Worm (Caenorhabditis elegans): Measurements from ENCODE around the gene hda-4.

DNA sequence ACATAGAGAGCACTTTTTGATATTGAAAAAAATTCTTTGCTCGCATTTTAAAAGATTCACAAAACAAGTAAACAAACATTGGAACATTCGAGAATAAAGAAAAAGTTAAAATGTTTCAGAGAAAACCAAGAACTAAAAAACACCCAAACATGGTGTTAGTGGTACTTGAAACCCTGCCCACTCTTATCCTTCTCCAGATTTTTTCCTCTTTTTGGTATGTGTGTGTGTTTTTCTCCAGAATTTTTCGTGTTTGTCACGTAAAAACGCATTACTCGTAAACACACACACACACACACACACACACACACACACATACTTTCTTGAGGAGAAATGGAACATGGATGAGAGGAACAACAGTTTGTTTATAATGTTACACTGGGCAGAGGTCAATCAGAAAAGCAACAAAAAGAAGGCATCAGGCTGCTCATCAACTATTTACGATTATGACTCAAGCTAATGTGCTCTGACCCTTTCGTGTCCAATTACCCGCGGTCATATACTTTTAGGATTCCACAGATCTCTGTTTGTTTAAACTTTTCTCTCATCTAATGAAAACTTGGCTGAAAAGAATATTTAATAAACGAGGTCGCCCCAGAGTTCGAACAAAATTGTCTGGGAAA is 42.9 kb downstream of the hda-4 start:
- TF ChIP-seq unc-62 (GFP tag; optimal IDR thresholded peaks at IDR 0.05) (no peak), zip-8 (tag; optimal IDR thresholded peaks at IDR 0.05) (no peak)
